Worm (Caenorhabditis elegans) whole organism, late embryonic: Measurements from ENCODE around the gene F26F4.6.

ENCODE experiments used
- ceh-2 ChIP-seq: sonication (generic microtip); optimal IDR thresholded peaks from 2 replicates; lab custom pipeline; 2016; ENCODE audit warnings: missing genotype, missing genetic modification characterization, missing compliant biosample characterization
- ceh-22 ChIP-seq: sonication (generic microtip); optimal IDR thresholded peaks from 2 replicates; lab custom pipeline; 2017; ENCODE audit warnings: missing biosample characterization, missing genetic modification characterization
- rnt-1 ChIP-seq: sonication (generic microtip); optimal IDR thresholded peaks from 2 replicates; lab custom pipeline; 2016; ENCODE audit warnings: missing genetic modification characterization, missing compliant biosample characterization

DNA sequence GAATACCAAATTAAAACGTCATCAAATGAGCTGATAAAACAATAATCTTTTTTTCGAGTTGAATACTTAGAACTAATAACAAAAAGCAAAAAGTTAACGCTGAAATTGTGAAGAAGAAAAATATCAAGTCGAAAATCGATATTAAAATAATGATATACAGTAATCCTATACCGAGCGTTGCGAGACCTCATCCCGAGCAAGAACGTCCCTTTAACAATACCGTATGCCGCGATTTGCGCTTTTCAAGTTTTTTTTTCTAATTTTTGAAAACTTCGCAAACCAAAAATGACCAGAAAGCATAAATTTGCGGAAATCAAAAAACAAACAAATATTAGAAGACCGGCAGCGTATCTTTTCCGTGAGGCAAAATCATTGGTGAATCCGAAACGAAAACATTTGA is 2.4 kb downstream of the F26F4.6 start, which contains the start of gene F26F4.5:
- TF ChIP-seq rnt-1 (no peak), ceh-22 (tag; lab: Kevin White, UChicago) (no peak), ceh-2 (no peak)
